Worm (Caenorhabditis elegans) whole organism, L2 larva: ENCODE measurements around the gene srt-54.

ENCODE experiments used
- C34F6.9 ChIP-seq: fragments of 150-350 bp; optimal IDR thresholded peaks from 2 replicates; lab custom pipeline; 2014; ENCODE audit warnings: missing biosample characterization, missing genetic modification characterization
- F13H6.1 ChIP-seq: sonication (generic microtip); optimal IDR thresholded peaks from 2 replicates; lab custom pipeline; 2016; ENCODE audit warnings: missing genetic modification characterization, missing compliant biosample characterization
- Y55F3AM.14 ChIP-seq: fragments of 200-800 bp; sonication (Bioruptor generic); optimal IDR thresholded peaks from 2 replicates; lab custom pipeline; 2018; ENCODE audit warnings: mild to moderate bottlenecking, missing genetic modification characterization, missing compliant biosample characterization
- ZK546.5 ChIP-seq: sonication (generic microtip); optimal IDR thresholded peaks from 2 replicates; lab custom pipeline; 2017; ENCODE audit warnings: missing biosample characterization, missing genetic modification characterization
- alr-1 ChIP-seq: fragments of 150-350 bp; optimal IDR thresholded peaks from 2 replicates; lab custom pipeline; 2014; ENCODE audit warnings: missing biosample characterization, missing genetic modification characterization
- aly-2 ChIP-seq: fragments of 150-350 bp; optimal IDR thresholded peaks from 2 replicates; lab custom pipeline; 2014; ENCODE audit warnings: missing biosample characterization, missing genetic modification characterization
- ama-1 ChIP-seq: fragments of 150-350 bp; optimal IDR thresholded peaks from 2 replicates; lab custom pipeline; 2018; ENCODE audit warnings: inconsistent platforms
- blmp-1 ChIP-seq: sonication (generic microtip); optimal IDR thresholded peaks from 2 replicates; lab custom pipeline; 2017; ENCODE audit warnings: missing genetic modification characterization, mild to moderate bottlenecking, missing compliant biosample characterization, antibody characterized with exemption, moderate library complexity; ENCODE audit not compliant: insufficient read depth
- ceh-16 ChIP-seq: fragments of 150-350 bp; optimal IDR thresholded peaks from 2 replicates; lab custom pipeline; 2014; ENCODE audit warnings: missing biosample characterization, missing genetic modification characterization
- ceh-82 ChIP-seq: fragments of 150-350 bp; optimal IDR thresholded peaks from 2 replicates; lab custom pipeline; 2014; ENCODE audit warnings: missing biosample characterization, missing genetic modification characterization
- crh-2 ChIP-seq: sonication (generic microtip); optimal IDR thresholded peaks from 2 replicates; lab custom pipeline; 2017; ENCODE audit warnings: missing biosample characterization, missing genetic modification characterization
- dmd-4 ChIP-seq: sonication (generic microtip); optimal IDR thresholded peaks from 2 replicates; lab custom pipeline; 2017; ENCODE audit warnings: missing biosample characterization, missing genetic modification characterization
- egl-27 ChIP-seq: sonication (generic microtip); optimal IDR thresholded peaks from 3 replicates; lab custom pipeline; 2017; ENCODE audit warnings: missing biosample characterization, missing genetic modification reagents, missing genetic modification characterization
- elt-1 ChIP-seq: fragments of 150-350 bp; optimal IDR thresholded peaks from 2 replicates; lab custom pipeline; 2014; ENCODE audit warnings: missing biosample characterization, missing genetic modification characterization
- elt-3 ChIP-seq: sonication (generic microtip); optimal IDR thresholded peaks from 2 replicates; lab custom pipeline; 2017; ENCODE audit warnings: missing biosample characterization, missing genetic modification characterization
- fos-1 ChIP-seq: fragments of 150-350 bp; optimal IDR thresholded peaks from 2 replicates; lab custom pipeline; 2014; ENCODE audit warnings: missing biosample characterization, missing genetic modification characterization
- gmeb-1 ChIP-seq: fragments of 150-350 bp; optimal IDR thresholded peaks from 2 replicates; lab custom pipeline; 2014; ENCODE audit warnings: missing biosample characterization, missing genetic modification characterization
- lin-13 ChIP-seq: fragments of 150-350 bp; optimal IDR thresholded peaks from 2 replicates; lab custom pipeline; 2014; ENCODE audit warnings: missing biosample characterization, missing genetic modification reagents, missing genetic modification characterization
- lin-39 ChIP-seq: fragments of 150-350 bp; optimal IDR thresholded peaks from 2 replicates; lab custom pipeline; 2014; ENCODE audit warnings: missing biosample characterization, missing genetic modification reagents, missing genetic modification characterization
- mab-5 ChIP-seq: fragments of 150-350 bp; optimal IDR thresholded peaks from 2 replicates; lab custom pipeline; 2014; ENCODE audit warnings: missing biosample characterization, missing genetic modification characterization
- mbf-1 ChIP-seq: sonication (generic microtip); optimal IDR thresholded peaks from 2 replicates; lab custom pipeline; 2017; ENCODE audit warnings: missing biosample characterization, missing genetic modification characterization
- mdl-1 ChIP-seq, 2 experiments: fragments of 150-350 bp in 1 of 2; sonication (generic microtip) in 1 of 2; optimal IDR thresholded peaks; 2 replicates each; lab custom pipeline; 2017; ENCODE audit warnings: missing biosample characterization in 2 of 2, missing genetic modification characterization in 2 of 2
- nhr-10 ChIP-seq: sonication (generic microtip); optimal IDR thresholded peaks from 2 replicates; lab custom pipeline; 2017; ENCODE audit warnings: missing biosample characterization, missing genetic modification characterization
- nhr-11 ChIP-seq: fragments of 150-350 bp; optimal IDR thresholded peaks from 2 replicates; lab custom pipeline; 2014; ENCODE audit warnings: missing biosample characterization, missing genetic modification characterization
- nhr-12 ChIP-seq: fragments of 150-350 bp; optimal IDR thresholded peaks from 2 replicates; lab custom pipeline; 2014; ENCODE audit warnings: missing biosample characterization, missing genetic modification characterization
- nhr-21 ChIP-seq: fragments of 150-350 bp; optimal IDR thresholded peaks from 2 replicates; lab custom pipeline; 2014; ENCODE audit warnings: missing biosample characterization, missing genetic modification characterization
- nhr-23 ChIP-seq: fragments of 150-350 bp; optimal IDR thresholded peaks from 2 replicates; lab custom pipeline; 2014; ENCODE audit warnings: missing biosample characterization, missing genetic modification reagents, missing genetic modification characterization
- nhr-237 ChIP-seq: fragments of 150-350 bp; optimal IDR thresholded peaks from 2 replicates; lab custom pipeline; 2014; ENCODE audit warnings: missing biosample characterization, missing genetic modification characterization
- nhr-25 ChIP-seq: fragments of 150-350 bp; sonication (generic microtip); optimal IDR thresholded peaks from 3 replicates; lab custom pipeline; 2014; ENCODE audit warnings: missing biosample characterization, missing genetic modification characterization
- nhr-6 ChIP-seq: fragments of 150-350 bp; optimal IDR thresholded peaks from 2 replicates; lab custom pipeline; 2014; ENCODE audit warnings: missing biosample characterization, missing genetic modification characterization
- nhr-77 ChIP-seq: fragments of 150-350 bp; optimal IDR thresholded peaks from 2 replicates; lab custom pipeline; 2014; ENCODE audit warnings: missing biosample characterization, missing genetic modification characterization
- peb-1 ChIP-seq: fragments of 150-350 bp; optimal IDR thresholded peaks from 2 replicates; lab custom pipeline; 2014; ENCODE audit warnings: missing biosample characterization, missing genetic modification characterization
- sem-4 ChIP-seq: fragments of 150-350 bp; optimal IDR thresholded peaks from 2 replicates; lab custom pipeline; 2014; ENCODE audit warnings: missing biosample characterization, missing genetic modification reagents, missing genetic modification characterization
- skn-1 ChIP-seq: sonication (generic microtip); optimal IDR thresholded peaks from 2 replicates; lab custom pipeline; 2017; ENCODE audit warnings: missing biosample characterization, missing genetic modification characterization
- sma-9 ChIP-seq, 2 experiments: fragments of 150-350 bp in 1 of 2; sonication (generic microtip) in 1 of 2; optimal IDR thresholded peaks; 2 replicates each; lab custom pipeline; 2014 to 2016; ENCODE audit warnings: missing genetic modification characterization in 2 of 2, mild to moderate bottlenecking in 1 of 2, missing biosample characterization in 1 of 2, missing compliant biosample characterization in 1 of 2, missing genetic modification reagents in 1 of 2, moderate library complexity in 1 of 2
- snpc-4 ChIP-seq: fragments of 150-350 bp; optimal IDR thresholded peaks from 2 replicates; lab custom pipeline; 2014; ENCODE audit warnings: missing biosample characterization, missing genetic modification characterization
- unc-39 ChIP-seq: fragments of 150-350 bp; optimal IDR thresholded peaks from 2 replicates; lab custom pipeline; 2014; ENCODE audit warnings: missing biosample characterization, missing genetic modification characterization
- unc-55 ChIP-seq: fragments of 150-350 bp; sonication (generic microtip); optimal IDR thresholded peaks from 3 replicates; lab custom pipeline; 2014; ENCODE audit warnings: missing biosample characterization, missing genetic modification reagents, missing genetic modification characterization
- unc-62 ChIP-seq: fragments of 150-350 bp; optimal IDR thresholded peaks from 2 replicates; lab custom pipeline; 2014; ENCODE audit warnings: missing biosample characterization, missing genetic modification reagents, missing genetic modification characterization
- zag-1 ChIP-seq: fragments of 150-350 bp; optimal IDR thresholded peaks from 2 replicates; lab custom pipeline; 2014; ENCODE audit warnings: missing biosample characterization, missing genetic modification characterization
- ztf-1 ChIP-seq: fragments of 200-800 bp; sonication (Bioruptor generic); conservative IDR thresholded peaks from 2 replicates; pipeline ENCODE4 v1.3.6; 2022; ENCODE audit warnings: missing genetic modification characterization, missing compliant biosample characterization
- ztf-4 ChIP-seq: fragments of 150-350 bp; optimal IDR thresholded peaks from 2 replicates; lab custom pipeline; 2014; ENCODE audit warnings: missing biosample characterization, missing genetic modification characterization

srt-54 gene

DNA sequence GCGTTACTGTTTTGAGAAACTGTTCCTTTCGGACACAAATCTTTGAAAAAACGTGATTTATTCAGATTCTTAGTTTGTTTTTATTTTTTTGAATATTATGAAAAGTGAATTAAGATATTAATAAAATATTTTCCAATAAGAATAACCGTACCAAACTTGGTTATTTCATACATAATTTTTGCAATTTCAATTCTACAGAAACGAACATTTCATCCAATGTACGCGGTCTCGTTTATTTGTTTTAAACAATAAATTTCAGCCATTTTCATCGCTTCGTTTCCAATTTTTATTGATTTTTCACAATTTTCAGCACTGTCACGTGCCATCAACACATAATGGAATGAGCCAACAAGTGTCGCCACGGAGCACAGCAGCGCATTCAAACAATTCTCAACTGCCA lies 29.9 kb downstream of the srt-54 start, which contains the start of gene T25D3.4:
Gene T25D3.4, plus strand, starts transcription at position 301 of the 400 bp plus-strand sequence.
- peak; percentile 14 for TF ChIP-seq unc-55 (GFP tag; lab: Kevin White, UChicago)
- TF ChIP-seq gmeb-1 (tag; lab: Kevin White, UChicago): no peak

DNA sequence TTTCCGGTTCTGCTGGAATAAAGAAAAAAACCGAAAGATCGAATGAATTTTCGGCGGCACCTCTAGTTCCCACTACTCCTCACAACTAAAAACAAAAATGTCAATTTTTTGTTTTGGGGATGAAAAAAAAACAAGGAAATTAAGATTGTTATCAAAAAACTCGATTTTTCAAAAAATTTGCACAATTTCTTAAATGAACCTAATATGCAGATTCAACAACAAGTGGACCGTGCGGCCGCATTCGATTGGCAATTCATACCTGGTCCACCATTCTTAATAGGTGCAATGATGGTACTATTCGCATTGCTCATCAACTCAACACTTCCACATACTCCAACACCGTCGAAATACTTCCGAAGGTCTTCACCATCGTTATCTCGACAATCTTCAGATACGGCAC lies 34.5 kb downstream of the srt-54 start:
- no peak for TF ChIP-seq ceh-82 (tag; lab: Kevin White, UChicago)
- TF ChIP-seq nhr-10: no peak
- no peak for TF ChIP-seq crh-2
- no peak for TF ChIP-seq F13H6.1 (tag; lab: Kevin White, UChicago)
- TF ChIP-seq dmd-4 (tag; lab: Kevin White, UChicago): no peak
- TF ChIP-seq aly-2 (tag; lab: Kevin White, UChicago): no peak
- no peak for TF ChIP-seq nhr-6 (tag; lab: Kevin White, UChicago)
- no peak for TF ChIP-seq lin-13
- no peak for TF ChIP-seq blmp-1 (tag; lab: Kevin White, UChicago)
- TF ChIP-seq ztf-1 (GFP tag; lab: Robert Waterston, UW): no peak
- TF ChIP-seq ZK546.5: no peak
- TF ChIP-seq mbf-1 (tag; lab: Kevin White, UChicago): no peak
- TF ChIP-seq skn-1 (tag; lab: Kevin White, UChicago): no peak
- no peak for TF ChIP-seq nhr-25 (tag; lab: Kevin White, UChicago)
- no peak for TF ChIP-seq nhr-23 (tag; lab: Kevin White, UChicago)
- TF ChIP-seq alr-1 (tag; lab: Kevin White, UChicago): no peak
- TF ChIP-seq unc-62 (GFP tag; lab: Kevin White, UChicago): no peak

DNA sequence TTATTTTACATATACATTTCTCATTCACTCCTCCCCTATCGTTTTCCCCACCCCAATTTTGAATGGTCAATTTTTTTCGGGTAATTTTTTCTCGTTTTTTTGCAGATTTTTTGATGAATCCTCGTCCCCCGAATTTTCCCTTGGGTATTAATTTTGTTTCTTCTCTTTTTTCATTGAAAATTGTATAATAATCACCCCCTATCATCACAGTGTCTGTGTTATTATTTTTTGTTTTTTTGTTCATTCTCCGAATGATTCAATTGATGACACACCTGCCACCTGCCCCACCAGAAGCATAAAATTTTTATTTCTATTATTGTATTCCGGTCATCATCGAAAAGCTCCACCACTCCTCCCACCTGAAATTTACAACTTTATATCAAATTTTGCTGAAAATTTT lies 35.3 kb downstream of the srt-54 start, which contains the start of gene T25D3.3:
Gene T25D3.3, plus strand, starts transcription at position 301 of the 400 bp plus-strand sequence.
- TF ChIP-seq nhr-6 (tag; lab: Kevin White, UChicago) (no peak), lin-39 (tag; lab: Kevin White, UChicago) (no peak), mab-5 (no peak), elt-1 (tag; lab: Kevin White, UChicago) (no peak), zag-1 (tag; lab: Kevin White, UChicago) (no peak), lin-13 (no peak), mbf-1 (tag; lab: Kevin White, UChicago) (no peak), ztf-4 (tag; lab: Kevin White, UChicago) (no peak), ceh-82 (tag; lab: Kevin White, UChicago) (no peak), nhr-21 (tag; lab: Kevin White, UChicago) (no peak), sma-9 (GFP tag; optimal IDR thresholded peaks at IDR 0.05; lab: Kevin White, UChicago) (no peak), sma-9 (tag; optimal IDR thresholded peaks at IDR 0.05; lab: Kevin White, UChicago) (no peak), unc-55 (GFP tag; lab: Kevin White, UChicago) (no peak), nhr-237 (tag; lab: Kevin White, UChicago) (no peak), ztf-1 (GFP tag; lab: Robert Waterston, UW) (no peak), gmeb-1 (tag; lab: Kevin White, UChicago) (no peak), nhr-23 (tag; lab: Kevin White, UChicago) (no peak), C34F6.9 (tag; lab: Kevin White, UChicago) (no peak), sem-4 (tag; lab: Kevin White, UChicago) (no peak), ZK546.5 (no peak)

DNA sequence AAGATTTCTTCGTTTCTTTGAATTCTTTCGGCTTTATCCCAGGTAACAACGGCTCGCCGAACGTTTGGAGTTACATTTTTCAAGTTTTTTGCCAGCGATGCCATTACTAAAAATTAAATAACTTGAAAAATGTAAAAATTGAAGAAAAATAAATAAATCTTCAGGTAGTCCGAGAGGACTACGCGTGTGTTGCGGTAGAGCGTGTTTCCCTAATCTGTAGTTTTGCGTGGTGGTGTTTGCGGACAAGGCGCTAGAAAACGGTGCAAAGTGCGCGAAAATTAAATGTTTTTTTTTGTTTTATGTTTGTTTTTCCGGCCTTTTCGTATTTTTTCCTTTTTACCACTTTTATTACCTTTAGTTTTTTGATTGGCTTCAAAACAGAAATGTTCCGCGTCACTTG lies 38.9 kb downstream of the srt-54 start, which contains the start of gene mrpl-28:
Gene mrpl-28, minus strand, starts transcription at position 106 of the 400 bp plus-strand sequence.
- TF ChIP-seq alr-1 (tag; lab: Kevin White, UChicago): no peak
- peak; percentile 60 for TF ChIP-seq Y55F3AM.14 (GFP tag; lab: Kevin White, UChicago)
- TF ChIP-seq mbf-1 (tag; lab: Kevin White, UChicago): no peak
- peak; percentile 64 for TF ChIP-seq zag-1 (tag; lab: Kevin White, UChicago)
- TF ChIP-seq nhr-77 (tag; lab: Kevin White, UChicago): peak; percentile 29
- TF ChIP-seq mdl-1 (tag; optimal IDR thresholded peaks at IDR 0.05; lab: Kevin White, UChicago): peak in 1 of 2 experiments; percentile 26
- peak; percentile 93 for TF ChIP-seq F13H6.1 (tag; lab: Kevin White, UChicago)
- TF ChIP-seq unc-39: no peak
- no peak for TF ChIP-seq nhr-11 (tag; lab: Kevin White, UChicago)
- no peak for TF ChIP-seq peb-1 (tag; lab: Kevin White, UChicago)
- TF ChIP-seq nhr-23 (tag; lab: Kevin White, UChicago): no peak
- no peak for TF ChIP-seq ztf-1 (GFP tag; lab: Robert Waterston, UW)
- no peak for TF ChIP-seq aly-2 (tag; lab: Kevin White, UChicago)
- TF ChIP-seq gmeb-1 (tag; lab: Kevin White, UChicago): peak; percentile 97
- TF ChIP-seq nhr-12 (tag; lab: Kevin White, UChicago): no peak
- peak; percentile 90 for TF ChIP-seq nhr-25 (tag; lab: Kevin White, UChicago)
- no peak for TF ChIP-seq ceh-16
- TF ChIP-seq C34F6.9 (tag; lab: Kevin White, UChicago): peak; percentile 95
- peak; percentile 95 for TF ChIP-seq mab-5
- TF ChIP-seq nhr-237 (tag; lab: Kevin White, UChicago): peak; percentile 52
- peak; percentile 78 for TF ChIP-seq fos-1 (tag; lab: Kevin White, UChicago)
- TF ChIP-seq lin-39 (tag; lab: Kevin White, UChicago): no peak
- TF ChIP-seq nhr-21 (tag; lab: Kevin White, UChicago): peak; percentile 91
- TF ChIP-seq skn-1 (tag; lab: Kevin White, UChicago): no peak
- no peak for TF ChIP-seq dmd-4 (tag; lab: Kevin White, UChicago)
- TF ChIP-seq elt-3 (tag; lab: Kevin White, UChicago): no peak
- peak; percentile 66 for TF ChIP-seq nhr-10
- TF ChIP-seq unc-55 (GFP tag; lab: Kevin White, UChicago): peak; percentile 98
- peak; percentile 76 for TF ChIP-seq blmp-1 (tag; lab: Kevin White, UChicago)
- peak; percentile 79 for TF ChIP-seq ceh-82 (tag; lab: Kevin White, UChicago)
- TF ChIP-seq ZK546.5: peak; percentile 55
- peak; percentile 64 for TF ChIP-seq unc-62 (GFP tag; lab: Kevin White, UChicago)
- peak; percentile 86 for TF ChIP-seq sem-4 (tag; lab: Kevin White, UChicago)
- no peak for TF ChIP-seq elt-1 (tag; lab: Kevin White, UChicago)
- TF ChIP-seq ama-1 (lab: Kevin White, UChicago): peak; percentile 57
- TF ChIP-seq snpc-4 (tag; lab: Kevin White, UChicago): peak; percentile 81
- peak; percentile 92 for TF ChIP-seq egl-27 (tag; lab: Kevin White, UChicago)
